Fruit fly (Drosophila melanogaster) S2 (cell line): ENCODE data around the gene Saf-B.

Experiments
- CG8478 ChIP-seq: fragments of >200 bp; optimal IDR thresholded peaks from 2 replicates; lab custom pipeline; 2018
- CTCF ChIP-seq, 2 experiments: fragments of >200 bp; optimal IDR thresholded peaks; 2 replicates each; lab custom pipeline; 2018

- TF ChIP-seq CTCF (optimal IDR thresholded peaks at IDR 0.05; lab: Kevin White, UChicago): no peak
- no peak for TF ChIP-seq CG8478 (lab: Kevin White, UChicago)
These were observed 45.4 kb downstream of the Saf-B start, which contains the start of gene CG7016 for dm6 chr3R:24862574-24863089.
